Worm (Caenorhabditis elegans): Measurements from ENCODE around the gene Y59A8B.8.

ce11 chrV:18066257-18066783 is at the start of gene Y59A8B.8:
- TF ChIP-seq dao-5 (tag; optimal IDR thresholded peaks at IDR 0.05), result no peak
- TF ChIP-seq him-1 (tag; optimal IDR thresholded peaks at IDR 0.05), result no peak
